Fruit fly (Drosophila melanogaster): ENCODE data around the gene ovo.

ovo gene

dm6 chrX:5020030-5020429, 28.0 kb upstream of the ovo start:
- no peak for TF ChIP-seq Clk (GFP tag; optimal IDR thresholded peaks at IDR 0.05)
- no peak for TF ChIP-seq CG11617 (GFP tag; optimal IDR thresholded peaks at IDR 0.05)
- TF ChIP-seq kay (GFP tag; ENCODE audit: borderline replicate concordance): no peak
- no peak for TF ChIP-seq CG14711 (tag; optimal IDR thresholded peaks at IDR 0.05)
- no peak for TF ChIP-seq CG7045 (GFP tag; optimal IDR thresholded peaks at IDR 0.05)
- TF ChIP-seq Mnt (GFP tag; optimal IDR thresholded peaks at IDR 0.05): no peak
- no peak for TF ChIP-seq cnc (optimal IDR thresholded peaks at IDR 0.05)
- no peak for TF ChIP-seq Crg-1 (GFP tag; optimal IDR thresholded peaks at IDR 0.05)

dm6 chrX:5025283-5025682, 22.8 kb upstream of the ovo start:
- TF ChIP-seq CG5204 (GFP tag; optimal IDR thresholded peaks at IDR 0.05): no peak
- no peak for TF ChIP-seq pad (GFP tag; optimal IDR thresholded peaks at IDR 0.05)
- TF ChIP-seq cic (GFP tag; optimal IDR thresholded peaks at IDR 0.05): no peak
- no peak for TF ChIP-seq CG14711 (tag; optimal IDR thresholded peaks at IDR 0.05)
- TF ChIP-seq Crg-1 (GFP tag; optimal IDR thresholded peaks at IDR 0.05): no peak
- no peak for TF ChIP-seq Mnt (GFP tag; optimal IDR thresholded peaks at IDR 0.05)
- TF ChIP-seq CG11617 (GFP tag; optimal IDR thresholded peaks at IDR 0.05): no peak
- TF ChIP-seq kay (GFP tag; ENCODE audit: borderline replicate concordance): no peak
- TF ChIP-seq CG33017 (tag; optimal IDR thresholded peaks at IDR 0.05): no peak
- TF ChIP-seq Hr96 (GFP tag; optimal IDR thresholded peaks at IDR 0.05): no peak
- TF ChIP-seq ovo (GFP tag; optimal IDR thresholded peaks at IDR 0.05): no peak

dm6 chrX:5026024-5026623, 21.9 kb upstream of the ovo start:
- TF ChIP-seq bab1 (GFP tag; optimal IDR thresholded peaks at IDR 0.05) (no peak), CG5204 (GFP tag; optimal IDR thresholded peaks at IDR 0.05) (no peak), tj (GFP tag; optimal IDR thresholded peaks at IDR 0.05) (no peak), cnc (optimal IDR thresholded peaks at IDR 0.05) (no peak), CG7101 (tag; optimal IDR thresholded peaks at IDR 0.05) (no peak), ovo (GFP tag; optimal IDR thresholded peaks at IDR 0.05) (no peak), Crg-1 (GFP tag; optimal IDR thresholded peaks at IDR 0.05) (no peak), CG12768 (GFP tag; optimal IDR thresholded peaks at IDR 0.05) (no peak), kay (GFP tag; ENCODE audit: borderline replicate concordance) (no peak), CG1620 (GFP tag; optimal IDR thresholded peaks at IDR 0.05) (no peak), CG14711 (tag; optimal IDR thresholded peaks at IDR 0.05) (no peak), CG11617 (GFP tag; optimal IDR thresholded peaks at IDR 0.05) (no peak), Clk (GFP tag; optimal IDR thresholded peaks at IDR 0.05) (no peak), toe (GFP tag; optimal IDR thresholded peaks at IDR 0.05) (no peak), Mnt (GFP tag; optimal IDR thresholded peaks at IDR 0.05) (no peak)

- TF ChIP-seq CG7101 (tag; optimal IDR thresholded peaks at IDR 0.05) (no peak), pad (GFP tag; optimal IDR thresholded peaks at IDR 0.05) (no peak), cnc (optimal IDR thresholded peaks at IDR 0.05) (no peak), CG11617 (GFP tag; optimal IDR thresholded peaks at IDR 0.05) (no peak), CG1620 (GFP tag; optimal IDR thresholded peaks at IDR 0.05) (no peak), CG14711 (tag; optimal IDR thresholded peaks at IDR 0.05) (no peak), toe (GFP tag; optimal IDR thresholded peaks at IDR 0.05) (no peak), kay (GFP tag; ENCODE audit: borderline replicate concordance) (no peak), Hr96 (GFP tag; optimal IDR thresholded peaks at IDR 0.05) (no peak), CG12768 (GFP tag; optimal IDR thresholded peaks at IDR 0.05) (no peak), tj (GFP tag; optimal IDR thresholded peaks at IDR 0.05) (no peak), CG5204 (GFP tag; optimal IDR thresholded peaks at IDR 0.05) (no peak), CG33017 (tag; optimal IDR thresholded peaks at IDR 0.05) (no peak)
Observed at dm6 chrX:5026680-5027079, 21.4 kb upstream of the ovo start.

dm6 chrX:5027322-5027721, 20.8 kb upstream of the ovo start:
- TF ChIP-seq CG5204 (GFP tag; optimal IDR thresholded peaks at IDR 0.05) (no peak), bab1 (GFP tag; optimal IDR thresholded peaks at IDR 0.05) (no peak), kay (GFP tag; ENCODE audit: borderline replicate concordance) (no peak), cnc (optimal IDR thresholded peaks at IDR 0.05) (no peak)

dm6 chrX:5030110-5030663, 17.9 kb upstream of the ovo start:
- no peak for TF ChIP-seq Clk (GFP tag; optimal IDR thresholded peaks at IDR 0.05)
- no peak for TF ChIP-seq Mnt (GFP tag; optimal IDR thresholded peaks at IDR 0.05)
- no peak for TF ChIP-seq Hr96 (GFP tag; optimal IDR thresholded peaks at IDR 0.05)
- TF ChIP-seq CG12768 (GFP tag; optimal IDR thresholded peaks at IDR 0.05): no peak
- no peak for TF ChIP-seq CG7101 (tag; optimal IDR thresholded peaks at IDR 0.05)
- no peak for TF ChIP-seq CG7045 (GFP tag; optimal IDR thresholded peaks at IDR 0.05)
- no peak for TF ChIP-seq pad (GFP tag; optimal IDR thresholded peaks at IDR 0.05)
- TF ChIP-seq kay (GFP tag; ENCODE audit: borderline replicate concordance): no peak
- no peak for TF ChIP-seq cnc (optimal IDR thresholded peaks at IDR 0.05)
- no peak for TF ChIP-seq ovo (GFP tag; optimal IDR thresholded peaks at IDR 0.05)
- TF ChIP-seq CG33017 (tag; optimal IDR thresholded peaks at IDR 0.05): no peak
- TF ChIP-seq CG1620 (GFP tag; optimal IDR thresholded peaks at IDR 0.05): no peak
- TF ChIP-seq CG11617 (GFP tag; optimal IDR thresholded peaks at IDR 0.05): no peak
- no peak for TF ChIP-seq CG14711 (tag; optimal IDR thresholded peaks at IDR 0.05)
- TF ChIP-seq bab1 (GFP tag; optimal IDR thresholded peaks at IDR 0.05): no peak
- TF ChIP-seq tj (GFP tag; optimal IDR thresholded peaks at IDR 0.05): no peak
- no peak for TF ChIP-seq toe (GFP tag; optimal IDR thresholded peaks at IDR 0.05)

- TF ChIP-seq Mnt (GFP tag; optimal IDR thresholded peaks at IDR 0.05): no peak
- no peak for TF ChIP-seq CG14711 (tag; optimal IDR thresholded peaks at IDR 0.05)
- TF ChIP-seq cic (GFP tag; optimal IDR thresholded peaks at IDR 0.05): no peak
- TF ChIP-seq Clk (GFP tag; optimal IDR thresholded peaks at IDR 0.05): no peak
- no peak for TF ChIP-seq toe (GFP tag; optimal IDR thresholded peaks at IDR 0.05)
- no peak for TF ChIP-seq ovo (GFP tag; optimal IDR thresholded peaks at IDR 0.05)
- TF ChIP-seq tj (GFP tag; optimal IDR thresholded peaks at IDR 0.05): no peak
- no peak for TF ChIP-seq CG33017 (tag; optimal IDR thresholded peaks at IDR 0.05)
- no peak for TF ChIP-seq Crg-1 (GFP tag; optimal IDR thresholded peaks at IDR 0.05)
Observed at dm6 chrX:5031297-5031696, 16.8 kb upstream of the ovo start.

Measured in whole organism, adult.